Worm (Caenorhabditis elegans) whole organism, L1 larva: ENCODE measurements around the gene nape-1.
A peak's percentile ranks its signal among the peaks of the same experiment; 100 is the strongest.

Source experiments
- C04F5.9 ChIP-seq: sonication (generic microtip); optimal IDR thresholded peaks from 2 replicates; lab custom pipeline; 2016; ENCODE audit warnings: missing genetic modification characterization, missing compliant biosample characterization
- C16A3.4 ChIP-seq: fragments of 150-350 bp; optimal IDR thresholded peaks from 2 replicates; lab custom pipeline; 2014; ENCODE audit warnings: missing biosample characterization, missing genetic modification characterization
- aha-1 ChIP-seq: fragments of 150-350 bp; optimal IDR thresholded peaks from 2 replicates; lab custom pipeline; 2014; ENCODE audit warnings: missing biosample characterization, missing genetic modification characterization
- aly-2 ChIP-seq: fragments of 150-350 bp; optimal IDR thresholded peaks from 2 replicates; lab custom pipeline; 2014; ENCODE audit warnings: missing biosample characterization, missing genetic modification characterization
- ama-1 ChIP-seq: fragments of 150-350 bp; optimal IDR thresholded peaks from 2 replicates; lab custom pipeline; 2014
- blmp-1 ChIP-seq: fragments of 150-350 bp; optimal IDR thresholded peaks from 2 replicates; lab custom pipeline; 2014; ENCODE audit warnings: missing biosample characterization, missing genetic modification characterization
- ceh-82 ChIP-seq, 3 experiments: fragments of 150-350 bp in 1 of 3; sonication (generic microtip) in 2 of 3; optimal IDR thresholded peaks; 2 replicates each; lab custom pipeline; 2014 to 2017; ENCODE audit warnings: missing biosample characterization in 3 of 3, missing genetic modification characterization in 3 of 3
- ceh-88 ChIP-seq: fragments of 200-800 bp; sonication (Bioruptor generic); IDR thresholded peaks from 2 replicates; pipeline ENCODE4 v1.3.6; 2022; ENCODE audit warnings: missing genetic modification characterization, missing compliant biosample characterization
- ceh-90 ChIP-seq: sonication (generic microtip); optimal IDR thresholded peaks from 2 replicates; lab custom pipeline; 2016; ENCODE audit warnings: missing genetic modification characterization, missing compliant biosample characterization
- dpl-1 ChIP-seq, 3 experiments: fragments of 150-350 bp in 2 of 3; sonication (generic microtip) in 1 of 3; optimal IDR thresholded peaks; 2 replicates each; lab custom pipeline; 2014 to 2017; ENCODE audit warnings: missing biosample characterization in 3 of 3, missing genetic modification characterization in 3 of 3, missing genetic modification reagents in 3 of 3
- efl-1 ChIP-seq, 4 experiments: fragments of 150-350 bp; optimal IDR thresholded peaks in 3 of 4; peaks in 1 of 4; 1 replicate in 1 of 4; 2 replicates in 3 of 4; lab custom pipeline; 2014; ENCODE audit warnings: missing biosample characterization in 2 of 4, missing genetic modification characterization in 2 of 4, missing genetic modification reagents in 2 of 4
- efl-3 ChIP-seq: fragments of 200-800 bp; sonication (Bioruptor generic); optimal IDR thresholded peaks from 2 replicates; lab custom pipeline; 2018; ENCODE audit warnings: mild to moderate bottlenecking, missing genetic modification characterization, missing compliant biosample characterization
- egl-27 ChIP-seq, 2 experiments: fragments of 150-350 bp in 1 of 2; sonication (generic microtip); optimal IDR thresholded peaks; 3 replicates each; lab custom pipeline; 2017 to 2018; ENCODE audit warnings: missing biosample characterization in 2 of 2, missing genetic modification characterization in 2 of 2, missing genetic modification reagents in 2 of 2
- elt-3 ChIP-seq, 6 experiments: fragments of 150-350 bp in 1 of 6; sonication (generic microtip); optimal IDR thresholded peaks; 2 replicates each; lab custom pipeline; 2017 to 2018; ENCODE audit warnings: missing biosample characterization in 6 of 6, missing genetic modification characterization in 6 of 6, inconsistent platforms in 1 of 6
- ets-5 ChIP-seq: fragments of 200-800 bp; sonication (Bioruptor generic); IDR thresholded peaks from 2 replicates; pipeline ENCODE4 v1.3.6; 2022; ENCODE audit warnings: missing genetic modification characterization, missing compliant biosample characterization
- fkh-10 ChIP-seq: sonication (generic microtip); optimal IDR thresholded peaks from 2 replicates; lab custom pipeline; 2017; ENCODE audit warnings: missing biosample characterization, missing genetic modification reagents, missing genetic modification characterization
- fkh-4 ChIP-seq: sonication (generic microtip); optimal IDR thresholded peaks from 2 replicates; lab custom pipeline; 2016; ENCODE audit warnings: missing compliant biosample characterization, missing genetic modification characterization, borderline replicate concordance
- fkh-8 ChIP-seq: sonication (generic microtip); optimal IDR thresholded peaks from 2 replicates; lab custom pipeline; 2016; ENCODE audit warnings: mild to moderate bottlenecking, missing genetic modification characterization, missing compliant biosample characterization
- hlh-17 ChIP-seq: fragments of 200-800 bp; sonication (Bioruptor generic); optimal IDR thresholded peaks from 2 replicates; lab custom pipeline; 2018; ENCODE audit warnings: missing genetic modification characterization, mild to moderate bottlenecking, missing compliant biosample characterization, moderate library complexity, borderline replicate concordance
- hlh-4 ChIP-seq: sonication (generic microtip); optimal IDR thresholded peaks from 2 replicates; lab custom pipeline; 2016; ENCODE audit warnings: mild to moderate bottlenecking, missing genetic modification characterization, missing compliant biosample characterization
- hpl-2 ChIP-seq: fragments of 150-350 bp; optimal IDR thresholded peaks from 2 replicates; lab custom pipeline; 2014; ENCODE audit warnings: missing biosample characterization, missing genetic modification reagents, missing genetic modification characterization
- isw-1 ChIP-seq: fragments of 200-800 bp; sonication (Bioruptor generic); IDR thresholded peaks from 2 replicates; pipeline ENCODE4 v1.3.6; 2022; ENCODE audit warnings: missing genetic modification characterization, missing compliant biosample characterization
- jun-1 ChIP-seq: fragments of 150-350 bp; optimal IDR thresholded peaks from 2 replicates; lab custom pipeline; 2014; ENCODE audit warnings: missing biosample characterization, missing genetic modification reagents, missing genetic modification characterization
- lin-13 ChIP-seq: fragments of 150-350 bp; optimal IDR thresholded peaks from 2 replicates; lab custom pipeline; 2014; ENCODE audit warnings: missing biosample characterization, missing genetic modification reagents, missing genetic modification characterization
- lir-3 ChIP-seq: sonication (generic microtip); optimal IDR thresholded peaks from 2 replicates; lab custom pipeline; 2016; ENCODE audit warnings: mild to moderate bottlenecking, missing genetic modification characterization, moderate library complexity, missing compliant biosample characterization; ENCODE audit not compliant: poor library complexity
- lsy-2 ChIP-seq, 2 experiments: fragments of 150-350 bp; optimal IDR thresholded peaks; 2 replicates each; lab custom pipeline; 2014; ENCODE audit warnings: missing biosample characterization in 2 of 2, missing genetic modification characterization in 2 of 2
- mab-9 ChIP-seq: fragments of 200-800 bp; sonication (Bioruptor generic); IDR thresholded peaks from 2 replicates; pipeline ENCODE4 v1.3.6; 2022; ENCODE audit warnings: missing genetic modification reagents, missing genetic modification characterization, missing compliant biosample characterization
- mef-2 ChIP-seq: fragments of 150-350 bp; optimal IDR thresholded peaks from 2 replicates; lab custom pipeline; 2014; ENCODE audit warnings: missing biosample characterization, missing genetic modification characterization
- mep-1 ChIP-seq: fragments of 150-350 bp; optimal IDR thresholded peaks from 2 replicates; lab custom pipeline; 2014; ENCODE audit warnings: missing biosample characterization, missing genetic modification characterization
- nhr-11 ChIP-seq: fragments of 150-350 bp; optimal IDR thresholded peaks from 2 replicates; lab custom pipeline; 2014; ENCODE audit warnings: missing biosample characterization, missing genetic modification characterization
- nhr-19 ChIP-seq: fragments of 200-800 bp; sonication (Bioruptor generic); conservative IDR thresholded peaks from 2 replicates; pipeline ENCODE4 v1.3.6; 2022; ENCODE audit warnings: missing genetic modification characterization, missing compliant biosample characterization
- nhr-20 ChIP-seq: sonication (generic microtip); optimal IDR thresholded peaks from 2 replicates; lab custom pipeline; 2016; ENCODE audit warnings: mild to moderate bottlenecking, missing genetic modification characterization, missing compliant biosample characterization
- nhr-71 ChIP-seq: sonication (generic microtip); optimal IDR thresholded peaks from 2 replicates; lab custom pipeline; 2016; ENCODE audit warnings: mild to moderate bottlenecking, missing genetic modification characterization, moderate library complexity, missing compliant biosample characterization
- nhr-76 ChIP-seq: sonication (generic microtip); optimal IDR thresholded peaks from 2 replicates; lab custom pipeline; 2017; ENCODE audit warnings: missing biosample characterization, missing genetic modification characterization
- nhr-77 ChIP-seq: fragments of 150-350 bp; optimal IDR thresholded peaks from 2 replicates; lab custom pipeline; 2014; ENCODE audit warnings: missing biosample characterization, missing genetic modification characterization
- nhr-84 ChIP-seq: sonication (generic microtip); optimal IDR thresholded peaks from 2 replicates; lab custom pipeline; 2017; ENCODE audit warnings: missing biosample characterization, missing genetic modification characterization
- pax-3 ChIP-seq: fragments of 200-800 bp; sonication (Bioruptor generic); optimal IDR thresholded peaks from 2 replicates; lab custom pipeline; 2018; ENCODE audit warnings: mild to moderate bottlenecking, missing genetic modification characterization, moderate library complexity, missing compliant biosample characterization
- rnt-1 ChIP-seq: sonication (generic microtip); optimal IDR thresholded peaks from 2 replicates; lab custom pipeline; 2016; ENCODE audit warnings: mild to moderate bottlenecking, missing genetic modification characterization, moderate library complexity, missing compliant biosample characterization
- skn-1 ChIP-seq: fragments of 150-350 bp; optimal IDR thresholded peaks from 2 replicates; lab custom pipeline; 2014; ENCODE audit warnings: missing biosample characterization, missing genetic modification characterization
- snpc-4 ChIP-seq: fragments of 150-350 bp; optimal IDR thresholded peaks from 2 replicates; lab custom pipeline; 2014; ENCODE audit warnings: missing biosample characterization, missing genetic modification characterization
- sup-37 ChIP-seq: fragments of 200-800 bp; sonication (Bioruptor generic); optimal IDR thresholded peaks from 2 replicates; lab custom pipeline; 2018; ENCODE audit warnings: mild to moderate bottlenecking, missing genetic modification characterization, missing compliant biosample characterization
- swsn-7 ChIP-seq: sonication (generic microtip); optimal IDR thresholded peaks from 2 replicates; lab custom pipeline; 2016; ENCODE audit warnings: missing genetic modification characterization, missing compliant biosample characterization
- tbx-2 ChIP-seq: sonication (generic microtip); optimal IDR thresholded peaks from 2 replicates; lab custom pipeline; 2016; ENCODE audit warnings: missing genetic modification characterization, missing compliant biosample characterization
- tlp-1 ChIP-seq: fragments of 150-350 bp; optimal IDR thresholded peaks from 2 replicates; lab custom pipeline; 2014; ENCODE audit warnings: missing biosample characterization, missing genetic modification characterization
- unc-62 ChIP-seq: fragments of 150-350 bp; optimal IDR thresholded peaks from 2 replicates; lab custom pipeline; 2014; ENCODE audit warnings: missing biosample characterization, missing genetic modification reagents, missing genetic modification characterization
- unc-86 ChIP-seq: sonication (generic microtip); optimal IDR thresholded peaks from 2 replicates; lab custom pipeline; 2016; ENCODE audit warnings: missing genetic modification characterization, missing compliant biosample characterization
- unc-98 ChIP-seq: fragments of 200-800 bp; sonication (Bioruptor generic); IDR thresholded peaks from 2 replicates; pipeline ENCODE4 v1.3.6; 2022; ENCODE audit warnings: missing genetic modification characterization, missing compliant biosample characterization
- xbp-1 ChIP-seq: sonication (generic microtip); optimal IDR thresholded peaks from 2 replicates; lab custom pipeline; 2016; ENCODE audit warnings: missing genetic modification characterization, missing compliant biosample characterization
- zip-4 ChIP-seq: fragments of 200-800 bp; sonication (Bioruptor generic); optimal IDR thresholded peaks from 2 replicates; lab custom pipeline; 2018; ENCODE audit warnings: mild to moderate bottlenecking, missing genetic modification characterization, moderate library complexity, missing compliant biosample characterization
- ztf-4 ChIP-seq: fragments of 150-350 bp; optimal IDR thresholded peaks from 2 replicates; lab custom pipeline; 2014; ENCODE audit warnings: missing biosample characterization, missing genetic modification characterization

nape-1 gene

ce11 chrIV:3698201-3698600 is 42.5 kb downstream of the nape-1 start, which contains the start of gene Y37E11AL.2:
Gene Y37E11AL.2 (plus strand): TSS chrIV:3698501.
- TF ChIP-seq xbp-1 (no peak), hlh-17 (GFP tag; lab: Kevin White, UChicago) (no peak), C04F5.9 (tag; lab: Kevin White, UChicago) (no peak), jun-1 (tag; lab: Kevin White, UChicago) (no peak)

DNA sequence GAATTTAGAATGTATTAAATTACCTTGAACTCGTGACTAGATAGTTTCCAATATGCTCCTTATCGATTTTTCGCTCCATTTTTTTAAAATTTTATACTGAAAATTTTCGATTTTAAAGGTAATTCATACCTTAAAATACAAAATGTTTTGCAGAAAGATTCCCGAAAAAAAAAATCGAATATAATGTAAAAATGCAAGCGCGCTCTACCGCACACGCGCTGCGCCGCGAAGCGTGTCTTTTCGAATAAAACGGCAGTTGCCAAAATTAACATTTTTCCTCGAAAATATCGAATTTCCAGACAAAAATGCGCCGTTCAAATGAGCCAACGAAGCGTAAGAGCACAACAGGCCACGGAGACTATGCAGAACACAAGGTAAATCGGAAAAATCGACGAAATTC is 46.0 kb downstream of the nape-1 start, which contains the start of the genes taf-6.2 and Y37E11AL.3:
TSS of gene taf-6.2 (minus strand) at position 96 of the 400 bp plus-strand sequence.
TSS of gene Y37E11AL.3 (plus strand) at position 298 of the 400 bp plus-strand sequence.
- TF ChIP-seq C16A3.4 (tag; lab: Kevin White, UChicago): peak; percentile 77
- TF ChIP-seq ama-1 (lab: Kevin White, UChicago): no peak
- TF ChIP-seq lsy-2 (tag; optimal IDR thresholded peaks at IDR 0.05; lab: Kevin White, UChicago): peak; percentile 68 to 83
- no peak for TF ChIP-seq fkh-10 (GFP tag; lab: Kevin White, UChicago)
- TF ChIP-seq mef-2 (tag; lab: Kevin White, UChicago): no peak
- TF ChIP-seq nhr-19 (GFP tag; lab: Robert Waterston, UW): no peak; the same call in 1 of the 2 replicates
- TF ChIP-seq nhr-71 (tag; lab: Kevin White, UChicago): no peak
- no peak for TF ChIP-seq tlp-1 (tag; lab: Kevin White, UChicago)
- peak; percentile 5 for TF ChIP-seq fkh-8 (tag; lab: Kevin White, UChicago)
- TF ChIP-seq xbp-1: peak; percentile 67
- no peak for TF ChIP-seq unc-98 (GFP tag; lab: Robert Waterston, UW)
- no peak for TF ChIP-seq jun-1 (tag; lab: Kevin White, UChicago)
- peak; percentile 58 for TF ChIP-seq tbx-2 (tag; lab: Kevin White, UChicago)
- no peak for TF ChIP-seq ets-5 (GFP tag; lab: Robert Waterston, UW)
- TF ChIP-seq nhr-11 (tag; lab: Kevin White, UChicago): no peak
- TF ChIP-seq isw-1: peak; percentile 37; the same call in 1 of the 2 replicates
- no peak for TF ChIP-seq unc-62 (GFP tag; lab: Kevin White, UChicago)
- TF ChIP-seq efl-1 (optimal IDR thresholded peaks at IDR 0.05; lab: Kevin White, UChicago): peak; percentile 88 to 93
- TF ChIP-seq efl-1 (GFP tag; optimal IDR thresholded peaks at IDR 0.05 in 1 of 2; lab: Kevin White, UChicago): peak; percentile 93 to 99
- no peak for TF ChIP-seq aha-1 (tag; lab: Kevin White, UChicago)
- no peak for TF ChIP-seq ceh-90
- no peak for TF ChIP-seq rnt-1
- no peak for TF ChIP-seq nhr-76 (tag; lab: Kevin White, UChicago)
- peak; percentile 12 for TF ChIP-seq fkh-4 (tag; lab: Kevin White, UChicago)
- peak; percentile 85 to 92 (median 91) for TF ChIP-seq dpl-1 (GFP tag; optimal IDR thresholded peaks at IDR 0.05; lab: Kevin White, UChicago)
- no peak for TF ChIP-seq hlh-4 (tag; lab: Kevin White, UChicago)
- no peak for TF ChIP-seq snpc-4 (tag; lab: Kevin White, UChicago)
- no peak for TF ChIP-seq nhr-20 (tag; lab: Kevin White, UChicago)
- TF ChIP-seq lin-13 (GFP tag; lab: Kevin White, UChicago): no peak
- TF ChIP-seq pax-3: no peak
- TF ChIP-seq nhr-77 (tag; lab: Kevin White, UChicago): no peak
- no peak for TF ChIP-seq hlh-17 (GFP tag; lab: Kevin White, UChicago)
- TF ChIP-seq aly-2 (tag; lab: Kevin White, UChicago): no peak
- TF ChIP-seq efl-3 (GFP tag; lab: Kevin White, UChicago): no peak
- no peak for TF ChIP-seq ztf-4 (tag; lab: Kevin White, UChicago)
- no peak for TF ChIP-seq ceh-88 (GFP tag; lab: Robert Waterston, UW)
- no peak for TF ChIP-seq unc-86
- TF ChIP-seq lir-3 (tag; lab: Kevin White, UChicago): no peak
- TF ChIP-seq zip-4 (GFP tag; lab: Kevin White, UChicago): no peak
- no peak for TF ChIP-seq nhr-84 (tag; lab: Kevin White, UChicago)
- peak; percentile 0 to 69 (median 60) for TF ChIP-seq ceh-82 (tag; optimal IDR thresholded peaks at IDR 0.05; lab: Kevin White, UChicago)
- peak; percentile 19 for TF ChIP-seq C04F5.9 (tag; lab: Kevin White, UChicago)
- TF ChIP-seq hpl-2 (GFP tag; lab: Kevin White, UChicago): no peak
- TF ChIP-seq swsn-7 (tag; lab: Kevin White, UChicago): peak; percentile 49
- TF ChIP-seq mab-9: no peak
- peak in 1 of 6 experiments; percentile 22 for TF ChIP-seq elt-3 (tag; optimal IDR thresholded peaks at IDR 0.05; lab: Kevin White, UChicago)
- TF ChIP-seq skn-1 (tag; lab: Kevin White, UChicago): peak; percentile 18
- TF ChIP-seq egl-27 (tag; optimal IDR thresholded peaks at IDR 0.05; lab: Kevin White, UChicago): no peak
- TF ChIP-seq sup-37 (GFP tag; lab: Kevin White, UChicago): no peak
- peak; percentile 57 for TF ChIP-seq blmp-1 (tag; lab: Kevin White, UChicago)
- TF ChIP-seq mep-1 (tag; lab: Kevin White, UChicago): peak; percentile 68
